Fruit fly (Drosophila melanogaster) whole organism, embryonic: Measurements from ENCODE around the gene CG3097.

Experiments
- B-H2 ChIP-seq: fragments of 200-800 bp; sonication (Bioruptor generic); optimal IDR thresholded peaks from 2 replicates; lab custom pipeline; 2018; ENCODE audit warnings: missing biosample characterization, mild to moderate bottlenecking, missing genetic modification characterization
- Bdp1 ChIP-seq: fragments of 200-800 bp; sonication (Bioruptor generic); optimal IDR thresholded peaks from 3 replicates; lab custom pipeline; 2016; ENCODE audit warnings: missing biosample characterization, missing genetic modification characterization
- CG10147 ChIP-seq: fragments of 200-800 bp; sonication (Bioruptor generic); optimal IDR thresholded peaks from 2 replicates; lab custom pipeline; 2019; ENCODE audit warnings: missing biosample characterization, mild to moderate bottlenecking, missing genetic modification characterization, moderate library complexity
- CG10366 ChIP-seq: fragments of 200-800 bp; sonication (Bioruptor generic); IDR thresholded peaks from 2 replicates; pipeline ENCODE4 v1.3.6; 2022; ENCODE audit warnings: missing biosample characterization, missing genetic modification characterization
- CG10431 ChIP-seq: fragments of 200-800 bp; sonication (Bioruptor generic); optimal IDR thresholded peaks from 3 replicates; lab custom pipeline; 2018; ENCODE audit warnings: missing biosample characterization, mild to moderate bottlenecking, missing genetic modification characterization
- CG11456 ChIP-seq: fragments of 200-800 bp; sonication (Bioruptor generic); IDR thresholded peaks from 3 replicates; pipeline ENCODE4 v1.3.6; 2022; ENCODE audit warnings: missing biosample characterization, missing genetic modification characterization
- CG13775 ChIP-seq: fragments of 200-800 bp; sonication (Bioruptor generic); optimal IDR thresholded peaks from 3 replicates; lab custom pipeline; 2017; ENCODE audit warnings: missing biosample characterization, mild to moderate bottlenecking, missing genetic modification characterization
- CG1529 ChIP-seq: fragments of 200-800 bp; sonication (Bioruptor generic); optimal IDR thresholded peaks from 3 replicates; lab custom pipeline; 2018; ENCODE audit warnings: missing biosample characterization, missing genetic modification characterization
- CG16813 ChIP-seq: fragments of 200-800 bp; sonication (Bioruptor generic); IDR thresholded peaks from 3 replicates; pipeline ENCODE4 v1.3.6; 2022; ENCODE audit warnings: missing biosample characterization, missing genetic modification characterization; ENCODE audit not compliant: partially characterized antibody
- CG18599 ChIP-seq: fragments of 200-800 bp; sonication (Bioruptor generic); optimal IDR thresholded peaks from 3 replicates; lab custom pipeline; 2017; ENCODE audit warnings: missing biosample characterization, missing genetic modification characterization, mild to moderate bottlenecking, moderate library complexity, missing genetic modification reagents
- CG2116 ChIP-seq: fragments of 200-800 bp; sonication (Bioruptor generic); optimal IDR thresholded peaks from 3 replicates; lab custom pipeline; 2018; ENCODE audit warnings: missing biosample characterization, mild to moderate bottlenecking, missing genetic modification characterization
- CG2129 ChIP-seq: fragments of 200-800 bp; sonication (Bioruptor generic); IDR thresholded peaks from 2 replicates; pipeline ENCODE4 v1.3.6; 2022; ENCODE audit warnings: missing biosample characterization, missing genetic modification characterization; ENCODE audit not compliant: partially characterized antibody
- CG30403 ChIP-seq: fragments of 200-800 bp; sonication (Bioruptor generic); optimal IDR thresholded peaks from 3 replicates; lab custom pipeline; 2016; ENCODE audit warnings: missing biosample characterization, missing genetic modification characterization
- CG34224 ChIP-seq: fragments of 200-800 bp; sonication (Bioruptor generic); IDR thresholded peaks from 3 replicates; pipeline ENCODE4 v1.3.6; 2022; ENCODE audit warnings: missing biosample characterization, missing genetic modification characterization; ENCODE audit not compliant: partially characterized antibody
- CG5180 ChIP-seq: fragments of 200-800 bp; sonication (Bioruptor generic); optimal IDR thresholded peaks from 3 replicates; lab custom pipeline; 2017; ENCODE audit warnings: missing biosample characterization, missing genetic modification characterization, mild to moderate bottlenecking, moderate library complexity, missing genetic modification reagents
- CG5245 ChIP-seq: fragments of 200-800 bp; sonication (Bioruptor generic); optimal IDR thresholded peaks from 3 replicates; lab custom pipeline; 2016; ENCODE audit warnings: missing biosample characterization, missing genetic modification characterization
- CG6791 ChIP-seq: fragments of 200-800 bp; sonication (Bioruptor generic); IDR thresholded peaks from 3 replicates; pipeline ENCODE4 v1.3.6; 2022; ENCODE audit warnings: missing biosample characterization, missing genetic modification characterization; ENCODE audit not compliant: partially characterized antibody
- CG6854 ChIP-seq: fragments of 200-800 bp; sonication (Bioruptor generic); optimal IDR thresholded peaks from 3 replicates; lab custom pipeline; 2017; ENCODE audit warnings: missing biosample characterization, mild to moderate bottlenecking, missing genetic modification characterization
- CG8359 ChIP-seq: fragments of 200-800 bp; sonication (Bioruptor generic); optimal IDR thresholded peaks from 2 replicates; lab custom pipeline; 2017; ENCODE audit warnings: missing biosample characterization, mild to moderate bottlenecking, missing genetic modification characterization, borderline replicate concordance
- CG8478 ChIP-seq: fragments of >200 bp; optimal IDR thresholded peaks from 2 replicates; lab custom pipeline; 2018
- CG8944 ChIP-seq: fragments of 200-800 bp; sonication (Bioruptor generic); optimal IDR thresholded peaks from 3 replicates; lab custom pipeline; 2016; ENCODE audit warnings: missing biosample characterization, missing genetic modification characterization
- CG9727 ChIP-seq: fragments of 200-800 bp; sonication (Bioruptor generic); optimal IDR thresholded peaks from 3 replicates; lab custom pipeline; 2017; ENCODE audit warnings: missing biosample characterization, mild to moderate bottlenecking, missing genetic modification characterization
- CG9817 ChIP-seq: fragments of 200-800 bp; sonication (Bioruptor generic); optimal IDR thresholded peaks from 2 replicates; lab custom pipeline; 2018; ENCODE audit warnings: missing biosample characterization, mild to moderate bottlenecking, missing genetic modification characterization, moderate library complexity
- CoRest ChIP-seq: fragments of 200-800 bp; sonication (Bioruptor generic); optimal IDR thresholded peaks from 3 replicates; lab custom pipeline; 2018; ENCODE audit warnings: missing biosample characterization, mild to moderate bottlenecking, missing genetic modification characterization, moderate library complexity
- Doc3 ChIP-seq: fragments of 200-800 bp; sonication (Bioruptor generic); IDR thresholded peaks from 3 replicates; pipeline ENCODE4 v1.3.6; 2022; ENCODE audit warnings: missing biosample characterization, missing genetic modification characterization; ENCODE audit not compliant: partially characterized antibody
- Drgx ChIP-seq: fragments of 200-800 bp; sonication (Bioruptor generic); IDR thresholded peaks from 2 replicates; pipeline ENCODE4 v1.3.6; 2022; ENCODE audit warnings: missing biosample characterization, missing genetic modification characterization
- NfI ChIP-seq: fragments of 200-800 bp; sonication (Bioruptor generic); optimal IDR thresholded peaks from 3 replicates; lab custom pipeline; 2018; ENCODE audit warnings: missing biosample characterization, mild to moderate bottlenecking, missing genetic modification characterization, moderate library complexity
- Ptx1 ChIP-seq: fragments of 200-800 bp; sonication (Bioruptor generic); IDR thresholded peaks from 2 replicates; pipeline ENCODE4 v1.3.6; 2022; ENCODE audit warnings: missing biosample characterization, missing genetic modification characterization
- Scr ChIP-seq: fragments of 200-800 bp; sonication (Bioruptor generic); IDR thresholded peaks from 2 replicates; pipeline ENCODE4 v1.3.6; 2022; ENCODE audit warnings: missing biosample characterization, missing genetic modification characterization; ENCODE audit not compliant: partially characterized antibody
- bbx ChIP-seq: fragments of 200-800 bp; sonication (Bioruptor generic); IDR thresholded peaks from 2 replicates; pipeline ENCODE4 v1.3.6; 2022; ENCODE audit warnings: missing biosample characterization, missing genetic modification characterization; ENCODE audit not compliant: partially characterized antibody
- cg ChIP-seq: fragments of 200-800 bp; sonication (Bioruptor generic); optimal IDR thresholded peaks from 3 replicates; lab custom pipeline; 2019; ENCODE audit warnings: missing biosample characterization, mild to moderate bottlenecking, missing genetic modification characterization, moderate library complexity
- dmrt11E ChIP-seq: fragments of 200-800 bp; sonication (Bioruptor generic); optimal IDR thresholded peaks from 3 replicates; lab custom pipeline; 2018; ENCODE audit warnings: missing biosample characterization, mild to moderate bottlenecking, missing genetic modification characterization, moderate library complexity
- fd102C ChIP-seq: fragments of 200-800 bp; sonication (Bioruptor generic); optimal IDR thresholded peaks from 2 replicates; lab custom pipeline; 2018; ENCODE audit warnings: missing biosample characterization, mild to moderate bottlenecking, missing genetic modification characterization, moderate library complexity
- gcm2 ChIP-seq: fragments of 200-800 bp; sonication (Bioruptor generic); optimal IDR thresholded peaks from 2 replicates; lab custom pipeline; 2016; ENCODE audit warnings: missing biosample characterization, missing genetic modification characterization
- grau ChIP-seq: fragments of 200-800 bp; optimal IDR thresholded peaks from 3 replicates; lab custom pipeline; 2019; ENCODE audit warnings: missing biosample characterization, mild to moderate bottlenecking, missing genetic modification characterization, moderate library complexity
- gt ChIP-seq: fragments of 200-800 bp; sonication (Bioruptor generic); IDR thresholded peaks from 2 replicates; pipeline ENCODE4 v1.3.6; 2022; ENCODE audit warnings: missing biosample characterization, missing genetic modification characterization
- mam ChIP-seq: fragments of 200-800 bp; sonication (Bioruptor generic); optimal IDR thresholded peaks from 3 replicates; lab custom pipeline; 2016; ENCODE audit warnings: missing biosample characterization, missing genetic modification characterization
- pb ChIP-seq: fragments of 200-800 bp; sonication (Bioruptor generic); optimal IDR thresholded peaks from 3 replicates; lab custom pipeline; 2016; ENCODE audit warnings: missing biosample characterization, missing genetic modification characterization
- shn ChIP-seq: fragments of 200-800 bp; sonication (Bioruptor generic); optimal IDR thresholded peaks from 3 replicates; lab custom pipeline; 2016; ENCODE audit warnings: missing biosample characterization, missing genetic modification characterization
- slbo ChIP-seq: fragments of 200-800 bp; sonication (Bioruptor generic); IDR thresholded peaks from 2 replicates; pipeline ENCODE4 v1.3.6; 2022; ENCODE audit warnings: missing biosample characterization, missing genetic modification characterization
- twi ChIP-seq: fragments of 200-800 bp; optimal IDR thresholded peaks from 2 replicates; lab custom pipeline; 2019; ENCODE audit warnings: missing biosample characterization, mild to moderate bottlenecking, missing genetic modification characterization, moderate library complexity
- unc-4 ChIP-seq: fragments of 200-800 bp; sonication (Bioruptor generic); IDR thresholded peaks from 2 replicates; pipeline ENCODE4 v1.3.6; 2022; ENCODE audit warnings: missing biosample characterization, missing genetic modification characterization; ENCODE audit not compliant: partially characterized antibody
- usp ChIP-seq: fragments of >200 bp; optimal IDR thresholded peaks from 2 replicates; lab custom pipeline; 2017; ENCODE audit warnings: missing biosample characterization, missing genetic modification characterization
- zen2 ChIP-seq: fragments of 200-800 bp; sonication (Bioruptor generic); IDR thresholded peaks from 3 replicates; pipeline ENCODE4 v1.3.6; 2022; ENCODE audit warnings: missing biosample characterization, missing genetic modification characterization; ENCODE audit not compliant: partially characterized antibody

Gene CG3097

DNA sequence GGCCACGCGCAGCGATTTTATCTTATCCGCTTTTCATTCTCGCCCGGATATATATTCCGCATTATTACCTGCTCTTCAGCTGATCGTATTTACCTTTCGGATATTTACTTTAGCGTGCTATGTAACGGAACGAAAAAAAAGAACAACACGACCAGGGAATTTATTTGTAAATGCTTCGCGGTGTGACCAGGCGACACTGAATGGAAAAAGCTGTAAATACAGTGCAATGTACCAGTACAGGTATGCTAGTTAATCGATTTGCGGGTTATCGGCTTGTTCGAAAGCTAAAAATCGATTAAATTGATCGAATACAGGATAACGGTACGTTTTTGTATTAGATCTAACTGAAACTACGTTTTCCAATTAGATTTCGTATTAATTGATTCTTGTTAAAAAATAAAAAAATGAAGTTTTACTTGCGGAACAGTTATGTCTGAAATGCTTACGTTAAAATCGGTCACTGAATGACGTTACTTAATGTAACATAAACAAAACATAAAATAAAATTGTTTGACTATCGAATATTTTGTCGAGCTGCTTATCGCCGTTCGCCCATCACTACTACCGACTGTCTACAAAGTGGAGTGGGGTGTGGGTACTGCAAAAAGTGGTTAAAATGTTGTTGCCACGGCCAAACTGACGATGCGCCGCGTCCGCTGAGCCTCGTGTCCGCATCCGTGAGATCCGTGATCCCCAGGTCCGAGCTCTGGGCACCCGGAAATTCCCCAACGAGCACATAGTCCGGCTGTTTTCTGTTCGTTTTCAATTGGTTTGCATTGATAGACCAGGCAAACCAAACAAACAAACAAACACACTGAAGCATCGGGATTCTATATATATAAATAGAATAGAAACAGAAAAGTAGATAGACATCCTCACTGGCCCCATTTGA, 6.3 kb downstream of the CG3097 start, which contains the start of the genes MAPk-Ak2 and CG42699 (continued):
- TF ChIP-seq CG18599 (GFP tag; lab: Kevin White, UChicago): peak; percentile 87
- peak; percentile 85 for TF ChIP-seq fd102C (GFP tag; lab: Kevin White, UChicago)

DNA sequence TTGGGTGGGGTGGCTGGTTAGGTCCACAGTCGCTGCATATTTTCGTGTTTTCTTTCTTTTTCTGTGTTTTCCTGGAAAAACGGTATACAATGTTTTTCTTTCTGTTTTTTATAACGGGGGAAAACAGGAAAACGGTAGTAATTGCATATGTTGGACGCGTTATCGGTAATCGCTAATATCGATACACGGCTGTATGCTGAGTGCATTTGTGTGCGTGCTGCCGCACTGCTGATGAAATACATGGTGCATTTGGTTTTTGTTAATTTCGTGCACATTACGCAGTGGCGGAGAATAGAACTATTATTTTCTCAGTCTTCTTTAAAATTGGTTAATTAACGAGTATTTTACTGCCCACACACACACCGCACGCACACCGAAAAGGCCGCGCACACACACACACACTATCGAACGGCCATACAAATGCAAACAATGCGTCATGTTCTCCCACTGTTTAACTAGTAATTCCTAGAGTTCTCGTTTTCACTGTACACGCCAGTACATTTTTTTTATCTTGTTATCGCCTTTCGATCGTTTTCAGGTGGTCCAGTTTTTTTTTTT, 7.1 kb downstream of the CG3097 start:
- TF ChIP-seq CG10366 (GFP tag; lab: Robert Waterston, UW) (no peak), shn (GFP tag; lab: Kevin White, UChicago) (no peak), slbo (no peak), CG11456 (GFP tag; lab: Robert Waterston, UW) (no peak), Drgx (GFP tag; lab: Robert Waterston, UW) (no peak), Doc3 (GFP tag; lab: Robert Waterston, UW) (0 out of 3 replicates have a peak, but pooled peaks have one; percentile 15), CG8359 (GFP tag; lab: Kevin White, UChicago) (no peak), CG30403 (GFP tag; lab: Kevin White, UChicago) (no peak), gt (no peak), mam (GFP tag; lab: Kevin White, UChicago) (no peak), unc-4 (GFP tag; lab: Robert Waterston, UW) (no peak), twi (tag; lab: Kevin White, UChicago) (no peak), CG34224 (GFP tag; lab: Robert Waterston, UW) (peak; percentile 18; the same call in 1 of the 3 replicates), gcm2 (GFP tag; lab: Kevin White, UChicago) (no peak), CG18599 (GFP tag; lab: Kevin White, UChicago) (no peak), CG6854 (GFP tag; lab: Kevin White, UChicago) (no peak), bbx (GFP tag; lab: Robert Waterston, UW) (no peak; the same call in 1 of the 2 replicates), dmrt11E (no peak), Bdp1 (GFP tag; lab: Kevin White, UChicago) (no peak), Ptx1 (no peak), CG1529 (no peak), CG10147 (GFP tag; lab: Kevin White, UChicago) (peak; percentile 65), CG16813 (GFP tag; lab: Robert Waterston, UW) (peak; percentile 24; the same call in 1 of the 3 replicates), CG8478 (lab: Kevin White, UChicago) (peak; percentile 61), pb (GFP tag; lab: Kevin White, UChicago) (no peak), NfI (GFP tag; lab: Kevin White, UChicago) (no peak), grau (no peak), CG5245 (GFP tag; lab: Kevin White, UChicago) (no peak), usp (no peak), CG2129 (no peak), CG8944 (GFP tag; lab: Kevin White, UChicago) (no peak), CG9727 (GFP tag; lab: Kevin White, UChicago) (no peak), CG13775 (no peak), cg (GFP tag; lab: Kevin White, UChicago) (peak; percentile 92), B-H2 (GFP tag; lab: Kevin White, UChicago) (no peak), CG5180 (GFP tag; lab: Kevin White, UChicago) (no peak), CG6791 (GFP tag; lab: Robert Waterston, UW) (peak; percentile 44; the same call in 1 of the 3 replicates), zen2 (0 out of 3 replicates have a peak, but pooled peaks have one; percentile 15), CG10431 (peak; percentile 94), CG9817 (tag; lab: Kevin White, UChicago) (no peak), CoRest (tag; lab: Kevin White, UChicago) (no peak), CG2116 (GFP tag; lab: Kevin White, UChicago) (no peak), Scr (GFP tag; lab: Robert Waterston, UW) (peak; percentile 18)
